Fruit fly (Drosophila melanogaster) whole organism, embryonic: Measurements from ENCODE around the gene Coq5.

Experiments
- Abd-B ChIP-seq: fragments of 200-800 bp; sonication (Bioruptor generic); optimal IDR thresholded peaks from 2 replicates; lab custom pipeline; 2018; ENCODE audit warnings: missing biosample characterization, mild to moderate bottlenecking, missing genetic modification characterization, moderate library complexity
- Antp ChIP-seq: fragments of 200-800 bp; sonication (Bioruptor generic); optimal IDR thresholded peaks from 3 replicates; lab custom pipeline; 2016; ENCODE audit warnings: missing biosample characterization, missing genetic modification characterization
- CG11085 ChIP-seq: fragments of 200-800 bp; sonication (Bioruptor generic); IDR thresholded peaks from 2 replicates; pipeline ENCODE4 v1.3.6; 2022; ENCODE audit warnings: missing biosample characterization, missing genetic modification characterization
- CG11723 ChIP-seq: fragments of 200-800 bp; sonication (Bioruptor generic); optimal IDR thresholded peaks from 2 replicates; lab custom pipeline; 2017; ENCODE audit warnings: missing biosample characterization, mild to moderate bottlenecking, missing genetic modification characterization
- CG13424 ChIP-seq: fragments of 200-800 bp; sonication (Bioruptor generic); optimal IDR thresholded peaks from 2 replicates; lab custom pipeline; 2019; ENCODE audit warnings: missing biosample characterization, mild to moderate bottlenecking, missing genetic modification characterization, moderate library complexity
- CG2120 ChIP-seq: fragments of 200-800 bp; sonication (Bioruptor generic); optimal IDR thresholded peaks from 3 replicates; lab custom pipeline; 2016; ENCODE audit warnings: missing biosample characterization, missing genetic modification characterization
- CG2678 ChIP-seq: fragments of 200-800 bp; sonication (Bioruptor generic); optimal IDR thresholded peaks from 3 replicates; lab custom pipeline; 2019; ENCODE audit warnings: missing biosample characterization, mild to moderate bottlenecking, missing genetic modification characterization, moderate library complexity
- CG31224 ChIP-seq: fragments of 200-800 bp; sonication (Bioruptor generic); IDR thresholded peaks from 2 replicates; pipeline ENCODE4 v1.3.6; 2022; ENCODE audit warnings: missing biosample characterization, missing genetic modification characterization
- CG34422 ChIP-seq: fragments of 200-800 bp; sonication (Bioruptor generic); IDR thresholded peaks from 3 replicates; pipeline ENCODE4 v1.3.6; 2022; ENCODE audit warnings: missing biosample characterization, missing genetic modification characterization
- CG4328 ChIP-seq: fragments of 200-800 bp; sonication (Bioruptor generic); optimal IDR thresholded peaks from 3 replicates; lab custom pipeline; 2017; ENCODE audit warnings: missing biosample characterization, missing genetic modification reagents, missing genetic modification characterization
- CG43689 ChIP-seq: fragments of 200-800 bp; sonication (Bioruptor generic); IDR thresholded peaks from 2 replicates; pipeline ENCODE4 v1.3.6; 2022; ENCODE audit warnings: missing biosample characterization, missing genetic modification characterization
- CG4617 ChIP-seq: fragments of 200-800 bp; sonication (Bioruptor generic); optimal IDR thresholded peaks from 3 replicates; lab custom pipeline; 2016; ENCODE audit warnings: missing biosample characterization, missing genetic modification characterization, borderline replicate concordance
- CG4707 ChIP-seq: fragments of 200-800 bp; sonication (Bioruptor generic); optimal IDR thresholded peaks from 2 replicates; lab custom pipeline; 2018; ENCODE audit warnings: missing biosample characterization, mild to moderate bottlenecking, missing genetic modification characterization, moderate library complexity
- CG7556 ChIP-seq: fragments of 200-800 bp; sonication (Bioruptor generic); optimal IDR thresholded peaks from 2 replicates; lab custom pipeline; 2017; ENCODE audit warnings: missing biosample characterization, mild to moderate bottlenecking, missing genetic modification characterization
- CG7963 ChIP-seq: fragments of 200-800 bp; sonication (Bioruptor generic); IDR thresholded peaks from 3 replicates; pipeline ENCODE4 v1.3.6; 2022; ENCODE audit warnings: missing biosample characterization, missing genetic modification characterization; ENCODE audit not compliant: partially characterized antibody
- CG8478 ChIP-seq: fragments of >200 bp; optimal IDR thresholded peaks from 2 replicates; lab custom pipeline; 2018
- CG8944 ChIP-seq: fragments of 200-800 bp; sonication (Bioruptor generic); optimal IDR thresholded peaks from 3 replicates; lab custom pipeline; 2016; ENCODE audit warnings: missing biosample characterization, missing genetic modification characterization
- D19A ChIP-seq: fragments of 200-800 bp; optimal IDR thresholded peaks from 3 replicates; lab custom pipeline; 2019; ENCODE audit warnings: missing biosample characterization, mild to moderate bottlenecking, missing genetic modification characterization, moderate library complexity
- Dip2 ChIP-seq: fragments of 200-800 bp; sonication (Bioruptor generic); IDR thresholded peaks from 2 replicates; pipeline ENCODE4 v1.3.6; 2022; ENCODE audit warnings: missing biosample characterization, missing genetic modification characterization
- H15 ChIP-seq: fragments of 200-800 bp; sonication (Bioruptor generic); IDR thresholded peaks from 3 replicates; pipeline ENCODE4 v1.3.6; 2022; ENCODE audit warnings: missing biosample characterization, missing genetic modification characterization
- HHEX ChIP-seq: fragments of 200-800 bp; sonication (Bioruptor generic); optimal IDR thresholded peaks from 3 replicates; lab custom pipeline; 2017; ENCODE audit warnings: missing biosample characterization, mild to moderate bottlenecking, missing genetic modification characterization, missing genetic modification reagents
- HLH3B ChIP-seq: fragments of 200-800 bp; sonication (Bioruptor generic); IDR thresholded peaks from 2 replicates; pipeline ENCODE4 v1.3.6; 2022; ENCODE audit warnings: missing biosample characterization, missing genetic modification characterization
- Hand ChIP-seq: fragments of 200-800 bp; sonication (Bioruptor generic); optimal IDR thresholded peaks from 2 replicates; lab custom pipeline; 2017; ENCODE audit warnings: mild to moderate bottlenecking, missing biosample characterization, missing genetic modification reagents, missing genetic modification characterization
- Hey ChIP-seq: fragments of 200-800 bp; sonication (Bioruptor generic); optimal IDR thresholded peaks from 3 replicates; lab custom pipeline; 2018; ENCODE audit warnings: missing biosample characterization, mild to moderate bottlenecking, missing genetic modification characterization
- Lpt ChIP-seq: fragments of >200 bp; optimal IDR thresholded peaks from 2 replicates; lab custom pipeline; 2018; ENCODE audit warnings: missing biosample characterization, missing genetic modification characterization
- MTF-1 ChIP-seq: fragments of 200-800 bp; sonication (Bioruptor generic); optimal IDR thresholded peaks from 2 replicates; lab custom pipeline; 2018; ENCODE audit warnings: missing biosample characterization, mild to moderate bottlenecking, missing genetic modification characterization, borderline replicate concordance
- Mad ChIP-seq: fragments of 200-800 bp; sonication (Bioruptor generic); optimal IDR thresholded peaks from 2 replicates; lab custom pipeline; 2016; ENCODE audit warnings: missing biosample characterization, missing genetic modification characterization
- NFAT ChIP-seq: fragments of 200-800 bp; sonication (Bioruptor generic); IDR thresholded peaks from 2 replicates; pipeline ENCODE4 v1.3.6; 2022; ENCODE audit warnings: missing biosample characterization, missing genetic modification characterization
- Nf-YB ChIP-seq: fragments of 200-800 bp; sonication (Bioruptor generic); optimal IDR thresholded peaks from 3 replicates; lab custom pipeline; 2019; ENCODE audit warnings: missing biosample characterization, mild to moderate bottlenecking, missing genetic modification characterization, moderate library complexity
- Opbp ChIP-seq: fragments of 200-800 bp; sonication (Bioruptor generic); IDR thresholded peaks from 3 replicates; pipeline ENCODE4 v1.3.6; 2022; ENCODE audit warnings: missing biosample characterization, missing genetic modification characterization; ENCODE audit not compliant: partially characterized antibody
- Ravus ChIP-seq: fragments of 200-800 bp; sonication (Bioruptor generic); IDR thresholded peaks from 2 replicates; pipeline ENCODE4 v1.3.6; 2022; ENCODE audit warnings: missing biosample characterization, missing genetic modification characterization
- Sry-δ ChIP-seq: fragments of 200-800 bp; sonication (Bioruptor generic); optimal IDR thresholded peaks from 2 replicates; lab custom pipeline; 2016; ENCODE audit warnings: missing biosample characterization, missing genetic modification characterization
- bbx ChIP-seq: fragments of 200-800 bp; sonication (Bioruptor generic); IDR thresholded peaks from 2 replicates; pipeline ENCODE4 v1.3.6; 2022; ENCODE audit warnings: missing biosample characterization, missing genetic modification characterization; ENCODE audit not compliant: partially characterized antibody
- bigmax ChIP-seq: fragments of 200-800 bp; sonication (Bioruptor generic); optimal IDR thresholded peaks from 2 replicates; lab custom pipeline; 2018; ENCODE audit warnings: missing biosample characterization, mild to moderate bottlenecking, missing genetic modification characterization
- crc ChIP-seq: fragments of 200-800 bp; sonication (Bioruptor generic); optimal IDR thresholded peaks from 2 replicates; lab custom pipeline; 2016; ENCODE audit warnings: missing biosample characterization, missing genetic modification characterization
- exex ChIP-seq: fragments of 200-800 bp; sonication (Bioruptor generic); optimal IDR thresholded peaks from 4 replicates; lab custom pipeline; 2018; ENCODE audit warnings: missing biosample characterization, mild to moderate bottlenecking, missing genetic modification characterization, moderate library complexity
- eyg ChIP-seq: fragments of 200-800 bp; sonication (Bioruptor generic); optimal IDR thresholded peaks from 3 replicates; lab custom pipeline; 2016; ENCODE audit warnings: missing biosample characterization, missing genetic modification characterization
- fd96Cb ChIP-seq: fragments of 200-800 bp; sonication (Bioruptor generic); optimal IDR thresholded peaks from 2 replicates; lab custom pipeline; 2018; ENCODE audit warnings: missing biosample characterization, mild to moderate bottlenecking, missing genetic modification characterization, moderate library complexity
- gem ChIP-seq: fragments of 200-800 bp; sonication (Bioruptor generic); optimal IDR thresholded peaks from 2 replicates; lab custom pipeline; 2019; ENCODE audit warnings: missing biosample characterization, mild to moderate bottlenecking, missing genetic modification characterization, moderate library complexity
- gro ChIP-seq: fragments of 200-800 bp; sonication (Bioruptor generic); optimal IDR thresholded peaks from 2 replicates; lab custom pipeline; 2016; ENCODE audit warnings: missing biosample characterization, missing genetic modification characterization
- jumu ChIP-seq: fragments of 200-800 bp; sonication (Bioruptor generic); optimal IDR thresholded peaks from 3 replicates; lab custom pipeline; 2016; ENCODE audit warnings: missing biosample characterization, missing genetic modification characterization
- peb ChIP-seq: fragments of 200-800 bp; sonication (Bioruptor generic); IDR thresholded peaks from 2 replicates; pipeline ENCODE4 v1.3.6; 2022; ENCODE audit warnings: missing biosample characterization, missing genetic modification characterization
- sc ChIP-seq, 3 experiments: fragments of >200 bp in 2 of 3; fragments of 200-800 bp in 1 of 3; sonication (Bioruptor generic) in 1 of 3; optimal IDR thresholded peaks; 2 replicates in 2 of 3; 3 replicates in 1 of 3; lab custom pipeline; 2017; ENCODE audit warnings: mild to moderate bottlenecking in 1 of 3, missing biosample characterization in 1 of 3, missing genetic modification characterization in 1 of 3, missing genetic modification reagents in 1 of 3
- sens ChIP-seq: fragments of 200-800 bp; sonication (Bioruptor generic); peaks from one replicate; lab custom pipeline; 2016; ENCODE audit warnings: missing biosample characterization, missing genetic modification characterization
- sna ChIP-seq: fragments of 200-800 bp; sonication (Bioruptor generic); IDR thresholded peaks from 2 replicates; pipeline ENCODE4 v1.3.6; 2022; ENCODE audit warnings: missing biosample characterization, missing genetic modification characterization; ENCODE audit not compliant: partially characterized antibody
- sob ChIP-seq: fragments of 200-800 bp; sonication (Bioruptor generic); IDR thresholded peaks from 2 replicates; pipeline ENCODE4 v1.3.6; 2022; ENCODE audit warnings: missing biosample characterization, missing genetic modification characterization
- stc ChIP-seq: fragments of 200-800 bp; sonication (Bioruptor generic); IDR thresholded peaks from 2 replicates; pipeline ENCODE4 v1.3.6; 2022; ENCODE audit warnings: missing biosample characterization, missing genetic modification characterization
- trh ChIP-seq: fragments of 200-800 bp; sonication (Bioruptor generic); optimal IDR thresholded peaks from 2 replicates; lab custom pipeline; 2016; ENCODE audit warnings: missing biosample characterization, missing genetic modification characterization
- z ChIP-seq: fragments of 200-800 bp; sonication (Bioruptor generic); IDR thresholded peaks from 3 replicates; pipeline ENCODE4 v1.3.6; 2022; ENCODE audit warnings: missing biosample characterization, missing genetic modification characterization

Gene Coq5

DNA sequence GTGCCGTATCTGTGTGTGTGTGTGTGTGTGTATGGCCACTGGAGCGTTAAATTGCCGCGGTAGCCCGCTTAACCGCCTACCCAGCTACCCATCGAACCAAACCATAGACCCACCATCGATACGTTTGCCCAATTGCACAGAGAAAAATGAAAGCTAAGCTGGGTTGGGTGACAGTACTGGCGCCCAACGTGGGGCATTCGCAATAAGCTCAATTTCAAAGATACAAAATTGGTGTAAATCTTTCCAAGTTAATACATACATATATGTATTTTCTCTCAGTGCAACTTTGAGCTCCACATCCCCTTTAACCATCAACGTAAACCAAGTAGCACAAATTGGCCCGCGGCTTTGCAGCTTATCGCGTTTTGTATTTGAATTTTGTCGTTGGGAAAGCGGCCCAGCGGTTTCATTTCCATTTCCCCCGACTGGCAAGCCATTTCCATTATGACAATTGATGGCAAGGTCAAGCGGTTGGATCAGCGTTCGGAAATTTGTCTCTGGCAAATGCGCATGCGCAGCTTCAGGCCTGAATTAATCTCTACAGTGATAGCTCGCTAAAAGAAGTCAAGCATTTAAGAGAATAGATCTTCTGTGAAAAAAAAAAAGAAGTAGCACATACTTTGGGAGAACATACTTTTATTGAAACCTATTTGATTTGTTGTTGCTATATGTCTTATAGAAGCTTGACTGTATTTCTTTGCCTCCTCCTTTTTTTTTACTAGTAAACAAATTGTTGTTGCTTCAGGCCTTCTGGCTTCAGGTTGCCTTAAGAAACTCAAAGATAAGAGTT lies 38.2 kb upstream of the Coq5 start (continued):
- peak; percentile 42 for TF ChIP-seq trh (GFP tag; lab: Kevin White, UChicago)
- TF ChIP-seq CG7556 (GFP tag; lab: Kevin White, UChicago): peak; percentile 75
- peak; percentile 38 for TF ChIP-seq gro (GFP tag; lab: Kevin White, UChicago)
- peak; percentile 44 for TF ChIP-seq crc (GFP tag; lab: Kevin White, UChicago)
- no peak for TF ChIP-seq Hey (tag; lab: Kevin White, UChicago)
- peak; percentile 51 for TF ChIP-seq CG11723 (GFP tag; lab: Kevin White, UChicago)
- no peak for TF ChIP-seq Lpt (GFP tag; lab: Kevin White, UChicago)
- peak; percentile 53; the same call in 1 of the 2 replicates for TF ChIP-seq NFAT (GFP tag; lab: Robert Waterston, UW)
- TF ChIP-seq Dip2 (GFP tag; lab: Robert Waterston, UW): no peak
- TF ChIP-seq gem (tag; lab: Kevin White, UChicago): peak; percentile 78
- peak; percentile 81 for TF ChIP-seq stc (GFP tag; lab: Robert Waterston, UW)
- TF ChIP-seq Ravus (GFP tag; lab: Robert Waterston, UW): peak; percentile 34
- peak; percentile 86 for TF ChIP-seq HLH3B (GFP tag; lab: Robert Waterston, UW)
- peak; percentile 4 for TF ChIP-seq Nf-YB (GFP tag; lab: Kevin White, UChicago)
- no peak for TF ChIP-seq z (GFP tag; lab: Robert Waterston, UW)
- peak; percentile 64 for TF ChIP-seq fd96Cb (tag; lab: Kevin White, UChicago)
- TF ChIP-seq Hand (GFP tag; lab: Kevin White, UChicago): peak; percentile 23
- TF ChIP-seq CG7963 (GFP tag; lab: Robert Waterston, UW): no peak
- peak; percentile 81 for TF ChIP-seq HHEX (GFP tag; lab: Kevin White, UChicago)
- peak; percentile 71 for TF ChIP-seq jumu (GFP tag; lab: Kevin White, UChicago)
- peak; percentile 71; the same call in 1 of the 2 replicates for TF ChIP-seq CG43689
- peak; percentile 32 for TF ChIP-seq CG4617 (GFP tag; lab: Kevin White, UChicago)
- TF ChIP-seq CG8478 (lab: Kevin White, UChicago): no peak
- TF ChIP-seq Antp (GFP tag; lab: Kevin White, UChicago): peak; percentile 76
- TF ChIP-seq Mad (GFP tag; lab: Kevin White, UChicago): no peak
- TF ChIP-seq sc (optimal IDR thresholded peaks at IDR 0.05; lab: Kevin White, UChicago): no peak
- TF ChIP-seq sc (GFP tag; optimal IDR thresholded peaks at IDR 0.05; lab: Kevin White, UChicago): peak; percentile 44
- peak; percentile 23 for TF ChIP-seq Sry-δ (GFP tag; lab: Kevin White, UChicago)
- peak; percentile 54 for TF ChIP-seq CG31224
- TF ChIP-seq sna: no peak
- TF ChIP-seq bigmax (GFP tag; lab: Kevin White, UChicago): no peak
- TF ChIP-seq CG13424 (tag; lab: Kevin White, UChicago): peak; percentile 67
- TF ChIP-seq sob (GFP tag; lab: Robert Waterston, UW): peak; percentile 77
- no peak for TF ChIP-seq Opbp (GFP tag; lab: Robert Waterston, UW)
- no peak for TF ChIP-seq CG4707 (GFP tag; lab: Kevin White, UChicago)
- TF ChIP-seq sens (GFP tag; lab: Kevin White, UChicago): peak; percentile 96
- peak; percentile 80 for TF ChIP-seq CG2678
- TF ChIP-seq peb (GFP tag; lab: Robert Waterston, UW): peak; percentile 39; the same call in 1 of the 2 replicates
- TF ChIP-seq CG34422: peak; percentile 77
- TF ChIP-seq D19A (tag; lab: Kevin White, UChicago): peak; percentile 62
- TF ChIP-seq H15 (GFP tag; lab: Robert Waterston, UW): peak; percentile 84
- TF ChIP-seq Abd-B (GFP tag; lab: Kevin White, UChicago): peak; percentile 64
- peak; percentile 56 for TF ChIP-seq CG2120 (GFP tag; lab: Kevin White, UChicago)
- peak; percentile 15 for TF ChIP-seq MTF-1 (GFP tag; lab: Kevin White, UChicago)
- TF ChIP-seq exex (tag; lab: Kevin White, UChicago): no peak
- peak; percentile 63 for TF ChIP-seq CG8944 (GFP tag; lab: Kevin White, UChicago)
- TF ChIP-seq bbx (GFP tag; lab: Robert Waterston, UW): no peak
- peak; percentile 17 for TF ChIP-seq CG4328 (GFP tag; lab: Kevin White, UChicago)
- TF ChIP-seq CG11085 (GFP tag; lab: Robert Waterston, UW): peak; percentile 28; the same call in 1 of the 2 replicates
- peak; percentile 31 for TF ChIP-seq eyg (GFP tag; lab: Kevin White, UChicago)
